Worm (Caenorhabditis elegans): ENCODE measurements around the gene W02H5.8.
A peak's percentile ranks its signal among the peaks of the same experiment; 100 is the strongest.

Gene W02H5.8

ce11 chrV:2652557-2653133, at the start of gene W02H5.8, which contains the start of gene angl-1:
Gene W02H5.8 (minus strand): TSS chrV:2652657.
Gene angl-1 (plus strand): TSS chrV:2653083.
- no peak for TF ChIP-seq sup-37 (GFP tag; optimal IDR thresholded peaks at IDR 0.05)
- TF ChIP-seq sptf-1 (tag; optimal IDR thresholded peaks at IDR 0.05) = no peak
- no peak for TF ChIP-seq efl-1 (optimal IDR thresholded peaks at IDR 0.05)
- peak in 1 of 2 experiments; percentile 89 for TF ChIP-seq efl-1 (GFP tag; optimal IDR thresholded peaks at IDR 0.05 in 1 of 2)

DNA sequence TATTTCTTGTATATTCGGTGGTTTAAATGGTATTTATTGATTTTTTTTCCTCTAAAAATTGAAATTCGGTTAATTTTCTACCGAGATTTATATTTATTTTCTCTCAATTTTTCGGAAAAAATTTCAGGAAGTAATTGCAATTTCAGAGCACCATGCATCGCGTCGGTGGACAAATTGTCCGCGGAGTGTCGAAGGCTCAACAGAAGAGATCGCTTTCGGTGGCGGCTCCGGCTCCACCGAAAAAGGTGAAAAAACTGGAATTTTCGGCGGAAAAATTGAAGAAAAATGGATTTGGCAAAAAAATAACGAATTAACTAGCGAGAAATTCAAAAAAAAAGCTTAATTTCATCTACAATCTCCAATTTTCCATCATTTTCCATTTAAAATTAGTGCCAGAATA, 46.4 kb upstream of the W02H5.8 start, which contains the start of gene nuo-5:
Gene nuo-5, plus strand, starts transcription at position 147 of the 400 bp plus-strand sequence.
- TF ChIP-seq efl-1 (optimal IDR thresholded peaks at IDR 0.05) (no peak), efl-1 (GFP tag; optimal IDR thresholded peaks at IDR 0.05 in 1 of 2) (no peak), skn-1 (tag; optimal IDR thresholded peaks at IDR 0.05) (no peak), lsy-2 (tag; optimal IDR thresholded peaks at IDR 0.05) (no peak), lir-3 (tag; optimal IDR thresholded peaks at IDR 0.05; ENCODE audit: poor library complexity) (no peak), ceh-63 (GFP tag; optimal IDR thresholded peaks at IDR 0.05) (no peak), sox-4 (tag; optimal IDR thresholded peaks at IDR 0.05) (no peak), nhr-85 (tag) (no peak), lin-15B (tag; optimal IDR thresholded peaks at IDR 0.05) (no peak), snu-23 (GFP tag; optimal IDR thresholded peaks at IDR 0.05) (no peak), unc-86 (tag; optimal IDR thresholded peaks at IDR 0.05) (no peak), dsc-1 (tag; optimal IDR thresholded peaks at IDR 0.05) (no peak), isw-1 (GFP tag; IDR thresholded peaks at IDR 0.05) (no peak)

- TF ChIP-seq unc-130 (tag; optimal IDR thresholded peaks at IDR 0.05) (no peak), ceh-90 (tag; optimal IDR thresholded peaks at IDR 0.05) (no peak), mef-2 (tag; optimal IDR thresholded peaks at IDR 0.05) (no peak), ama-1 (optimal IDR thresholded peaks at IDR 0.05) (no peak)
Measured at ce11 chrV:2697693-2698092, 45.2 kb upstream of the W02H5.8 start.

ce11 chrV:2695935-2696334, 43.5 kb upstream of the W02H5.8 start, which contains the start of gene Y45G12B.3:
Gene Y45G12B.3 (minus strand): TSS chrV:2696254.
- TF ChIP-seq unc-86 (tag; optimal IDR thresholded peaks at IDR 0.05) = no peak
- no peak for TF ChIP-seq C16A3.4 (tag; optimal IDR thresholded peaks at IDR 0.05)
- no peak for TF ChIP-seq rnt-1 (tag; optimal IDR thresholded peaks at IDR 0.05)
- TF ChIP-seq lin-13 (GFP tag; optimal IDR thresholded peaks at IDR 0.05) = no peak
- TF ChIP-seq mdl-1 (tag; optimal IDR thresholded peaks at IDR 0.05) = no peak
- no peak for TF ChIP-seq irx-1 (tag; optimal IDR thresholded peaks at IDR 0.05)
- TF ChIP-seq sup-37 (GFP tag; optimal IDR thresholded peaks at IDR 0.05) = no peak
- TF ChIP-seq nhr-90 (tag; optimal IDR thresholded peaks at IDR 0.05; ENCODE audit: poor library complexity) = no peak
- TF ChIP-seq zag-1 (tag; optimal IDR thresholded peaks at IDR 0.05) = no peak

ce11 chrV:2694389-2694788, 41.9 kb upstream of the W02H5.8 start, which contains the start of gene Y45G12B.2:
Gene Y45G12B.2 (plus strand): TSS chrV:2694771.
- TF ChIP-seq ceh-90 (tag; optimal IDR thresholded peaks at IDR 0.05) (no peak), snpc-4 (tag; optimal IDR thresholded peaks at IDR 0.05) (peak; percentile 21), aly-2 (tag; optimal IDR thresholded peaks at IDR 0.05) (peak; percentile 41), nhr-20 (tag; optimal IDR thresholded peaks at IDR 0.05) (peak; percentile 72), nhr-19 (GFP tag; conservative IDR thresholded peaks at IDR 0.05) (peak; percentile 58), nhr-71 (tag; optimal IDR thresholded peaks at IDR 0.05) (peak; percentile 74), efl-1 (optimal IDR thresholded peaks at IDR 0.05) (peak; percentile 68 to 78), efl-1 (GFP tag; optimal IDR thresholded peaks at IDR 0.05 in 1 of 2) (peak; percentile 82 to 97), fkh-4 (tag; optimal IDR thresholded peaks at IDR 0.05; ENCODE audit: borderline replicate concordance) (no peak), F16B12.6 (tag; optimal IDR thresholded peaks at IDR 0.05) (peak; percentile 93), fkh-8 (tag; optimal IDR thresholded peaks at IDR 0.05) (peak; percentile 47), sptf-1 (tag; optimal IDR thresholded peaks at IDR 0.05) (no peak), efl-3 (GFP tag; optimal IDR thresholded peaks at IDR 0.05) (no peak), skn-1 (tag; optimal IDR thresholded peaks at IDR 0.05) (peak; percentile 45), alr-1 (tag; optimal IDR thresholded peaks at IDR 0.05; ENCODE audit: borderline replicate concordance) (no peak), C34B4.2 (tag; optimal IDR thresholded peaks at IDR 0.05) (no peak), ceh-8 (GFP tag; optimal IDR thresholded peaks at IDR 0.05) (no peak), unc-130 (tag; optimal IDR thresholded peaks at IDR 0.05) (peak; percentile 55), ceh-82 (tag; optimal IDR thresholded peaks at IDR 0.05) (peak; percentile 60 to 88 (median 63)), ztf-11 (tag; optimal IDR thresholded peaks at IDR 0.05) (no peak), mdl-1 (tag; optimal IDR thresholded peaks at IDR 0.05) (peak in 1 of 2 experiments; percentile 71), egl-13 (tag; optimal IDR thresholded peaks at IDR 0.05) (no peak), isw-1 (GFP tag; IDR thresholded peaks at IDR 0.05) (peak; percentile 36; the same call in 1 of the 2 replicates), pag-3 (tag; optimal IDR thresholded peaks at IDR 0.05; ENCODE audit: borderline replicate concordance, insufficient read depth) (no peak), swsn-7 (tag; optimal IDR thresholded peaks at IDR 0.05) (peak; percentile 61), nhr-85 (tag) (peak; percentile 70), hlh-4 (tag; optimal IDR thresholded peaks at IDR 0.05) (no peak)
